Worm (Caenorhabditis elegans) whole organism, young adult: ENCODE data around the gene F58E6.4.

Experiments used
- B0261.1 ChIP-seq: sonication (generic microtip); optimal IDR thresholded peaks from 2 replicates; lab custom pipeline; 2016; ENCODE audit warnings: mild to moderate bottlenecking, missing genetic modification characterization, moderate library complexity, missing compliant biosample characterization
- F22D6.2 ChIP-seq: sonication (generic microtip); optimal IDR thresholded peaks from 2 replicates; lab custom pipeline; 2016; ENCODE audit warnings: mild to moderate bottlenecking, missing genetic modification characterization, missing compliant biosample characterization
- F33H1.4 ChIP-seq: fragments of 200-800 bp; sonication (Bioruptor generic); IDR thresholded peaks from 2 replicates; pipeline ENCODE4 v1.3.6; 2022; ENCODE audit warnings: missing genetic modification reagents, missing genetic modification characterization, missing compliant biosample characterization
- F39B2.1 ChIP-seq: fragments of 200-800 bp; sonication (Bioruptor generic); IDR thresholded peaks from 2 replicates; pipeline ENCODE4 v1.3.6; 2022; ENCODE audit warnings: missing genetic modification reagents, missing genetic modification characterization, missing compliant biosample characterization
- F49E8.2 ChIP-seq: sonication (generic microtip); optimal IDR thresholded peaks from 3 replicates; lab custom pipeline; 2017; ENCODE audit warnings: missing genetic modification characterization, mild to moderate bottlenecking, missing compliant biosample characterization, antibody characterized with exemption, moderate library complexity; ENCODE audit not compliant: insufficient read depth
- F57A8.1 ChIP-seq: fragments of 200-800 bp; sonication (Bioruptor generic); optimal IDR thresholded peaks from 2 replicates; lab custom pipeline; 2018; ENCODE audit warnings: mild to moderate bottlenecking, missing genetic modification characterization, moderate library complexity, missing compliant biosample characterization
- T26A5.8 ChIP-seq: sonication (generic microtip); optimal IDR thresholded peaks from 2 replicates; lab custom pipeline; 2016; ENCODE audit warnings: missing genetic modification characterization, missing compliant biosample characterization
- Y53G8AR.9 ChIP-seq: fragments of 200-800 bp; sonication (Bioruptor generic); conservative IDR thresholded peaks from 2 replicates; pipeline ENCODE4 v1.3.6; 2022; ENCODE audit warnings: missing genetic modification reagents, missing genetic modification characterization, missing compliant biosample characterization
- aptf-2 ChIP-seq: fragments of 200-800 bp; sonication (Bioruptor generic); conservative IDR thresholded peaks from 2 replicates; pipeline ENCODE4 v1.3.6; 2022; ENCODE audit warnings: missing genetic modification reagents, missing genetic modification characterization, missing compliant biosample characterization
- ceh-91 ChIP-seq: fragments of 200-800 bp; sonication (Bioruptor generic); IDR thresholded peaks from 2 replicates; pipeline ENCODE4 v1.3.6; 2022; ENCODE audit warnings: missing genetic modification reagents, missing genetic modification characterization, missing compliant biosample characterization
- die-1 ChIP-seq: sonication (generic microtip); optimal IDR thresholded peaks from 2 replicates; lab custom pipeline; 2016; ENCODE audit warnings: missing genotype, mild to moderate bottlenecking, missing genetic modification characterization, missing compliant biosample characterization
- dpl-1 ChIP-seq: fragments of 150-350 bp; optimal IDR thresholded peaks from 2 replicates; lab custom pipeline; 2014; ENCODE audit warnings: missing biosample characterization, missing genetic modification reagents, missing genetic modification characterization
- efl-1 ChIP-seq: fragments of 150-350 bp; optimal IDR thresholded peaks from 2 replicates; lab custom pipeline; 2014; ENCODE audit warnings: missing biosample characterization, missing genetic modification reagents, missing genetic modification characterization
- egl-44 ChIP-seq: fragments of 200-800 bp; sonication (Bioruptor generic); IDR thresholded peaks from 2 replicates; pipeline ENCODE4 v1.3.6; 2022; ENCODE audit warnings: missing genetic modification reagents, missing genetic modification characterization, missing compliant biosample characterization
- hlh-12 ChIP-seq: sonication (generic microtip); optimal IDR thresholded peaks from 2 replicates; lab custom pipeline; 2016; ENCODE audit warnings: missing genetic modification characterization, missing compliant biosample characterization
- hrde-1 ChIP-seq: sonication (generic microtip); optimal IDR thresholded peaks from 2 replicates; lab custom pipeline; 2016; ENCODE audit warnings: missing genetic modification characterization, mild to moderate bottlenecking, missing compliant biosample characterization, moderate library complexity, missing genotype, missing genetic modification reagents, borderline replicate concordance
- lin-35 ChIP-seq, 3 experiments: fragments of 150-350 bp in 2 of 3; sonication (generic microtip) in 1 of 3; optimal IDR thresholded peaks; 2 replicates each; lab custom pipeline; 2014 to 2018; ENCODE audit warnings: missing biosample characterization in 3 of 3, missing genetic modification characterization in 3 of 3, missing genetic modification reagents in 3 of 3
- lin-40 ChIP-seq: sonication (generic microtip); optimal IDR thresholded peaks from 2 replicates; lab custom pipeline; 2016; ENCODE audit warnings: missing genetic modification characterization, mild to moderate bottlenecking, missing compliant biosample characterization, missing genotype, missing genetic modification reagents
- lsl-1 ChIP-seq: fragments of 200-800 bp; sonication (Bioruptor generic); optimal IDR thresholded peaks from 2 replicates; lab custom pipeline; 2018; ENCODE audit warnings: mild to moderate bottlenecking, missing genetic modification characterization, moderate library complexity, missing compliant biosample characterization
- madf-6 ChIP-seq: fragments of 200-800 bp; sonication (Bioruptor generic); IDR thresholded peaks from 2 replicates; pipeline ENCODE4 v1.3.6; 2022; ENCODE audit warnings: missing genetic modification reagents, missing genetic modification characterization, missing compliant biosample characterization
- madf-8 ChIP-seq: fragments of 200-800 bp; sonication (Bioruptor generic); conservative IDR thresholded peaks from 2 replicates; pipeline ENCODE4 v1.3.6; 2022; ENCODE audit warnings: missing genetic modification reagents, missing genetic modification characterization, missing compliant biosample characterization
- mes-4 ChIP-seq: sonication (generic microtip); optimal IDR thresholded peaks from 2 replicates; lab custom pipeline; 2016; ENCODE audit warnings: missing genotype, missing genetic modification characterization, missing compliant biosample characterization
- nfyb-1 ChIP-seq: fragments of 200-800 bp; sonication (Bioruptor generic); IDR thresholded peaks from 2 replicates; pipeline ENCODE4 v1.3.6; 2022; ENCODE audit warnings: missing genetic modification reagents, missing genetic modification characterization, missing compliant biosample characterization
- nhr-120 ChIP-seq: fragments of 200-800 bp; sonication (Bioruptor generic); IDR thresholded peaks from 2 replicates; pipeline ENCODE4 v1.3.6; 2022; ENCODE audit warnings: missing genetic modification characterization, missing compliant biosample characterization
- pha-4 ChIP-seq: fragments of 150-350 bp; sonication (generic microtip); optimal IDR thresholded peaks from 2 replicates; lab custom pipeline; 2014; ENCODE audit warnings: missing biosample characterization, missing genetic modification reagents, missing genetic modification characterization
- snpc-1.1 ChIP-seq: sonication (generic microtip); optimal IDR thresholded peaks from 2 replicates; lab custom pipeline; 2017; ENCODE audit warnings: missing genetic modification characterization, mild to moderate bottlenecking, missing compliant biosample characterization, antibody characterized with exemption, moderate library complexity, missing genotype, missing genetic modification reagents; ENCODE audit not compliant: insufficient read depth
- sptf-2 ChIP-seq: fragments of 200-800 bp; sonication (Bioruptor generic); optimal IDR thresholded peaks from 2 replicates; lab custom pipeline; 2018; ENCODE audit warnings: mild to moderate bottlenecking, missing genetic modification characterization, missing compliant biosample characterization
- tbp1 ChIP-seq: fragments of 200-800 bp; sonication (Bioruptor generic); optimal IDR thresholded peaks from 2 replicates; lab custom pipeline; 2018; ENCODE audit warnings: mild to moderate bottlenecking, missing genetic modification characterization, missing compliant biosample characterization
- xnd-1 ChIP-seq: sonication (generic microtip); optimal IDR thresholded peaks from 2 replicates; lab custom pipeline; 2016; ENCODE audit warnings: missing genotype, missing genetic modification reagents, missing genetic modification characterization, missing compliant biosample characterization
- ztf-18 ChIP-seq: sonication (generic microtip); optimal IDR thresholded peaks from 2 replicates; lab custom pipeline; 2016; ENCODE audit warnings: missing genotype, mild to moderate bottlenecking, missing genetic modification characterization, missing compliant biosample characterization
- ztf-25 ChIP-seq: fragments of 200-800 bp; sonication (Bioruptor generic); IDR thresholded peaks from 2 replicates; pipeline ENCODE4 v1.3.6; 2022; ENCODE audit warnings: missing genetic modification reagents, missing genetic modification characterization, missing compliant biosample characterization
- ztf-28 ChIP-seq: fragments of 200-800 bp; sonication (Bioruptor generic); IDR thresholded peaks from 2 replicates; pipeline ENCODE4 v1.3.6; 2022; ENCODE audit warnings: missing genetic modification reagents, missing genetic modification characterization, missing compliant biosample characterization
- ztf-3 ChIP-seq: fragments of 200-800 bp; sonication (Bioruptor generic); optimal IDR thresholded peaks from 2 replicates; lab custom pipeline; 2018; ENCODE audit warnings: mild to moderate bottlenecking, missing genetic modification characterization, missing compliant biosample characterization

F58E6.4 gene

ce11 chrV:9784215-9784614, 34.0 kb upstream of the F58E6.4 start:
- peak; percentile 45 for TF ChIP-seq lsl-1 (GFP tag; lab: Kevin White, UChicago)
- TF ChIP-seq lin-40 (tag; lab: Kevin White, UChicago): no peak
- TF ChIP-seq dpl-1 (GFP tag; lab: Kevin White, UChicago): peak; percentile 21
- TF ChIP-seq F33H1.4: peak; percentile 6; the same call in 1 of the 2 replicates
- TF ChIP-seq madf-6: peak; percentile 82
- peak; percentile 50; the same call in 1 of the 2 replicates for TF ChIP-seq ceh-91
- peak; percentile 56 for TF ChIP-seq efl-1
- peak; percentile 49 for TF ChIP-seq xnd-1 (tag; lab: Kevin White, UChicago)
- 0 out of 2 replicates have a peak, but pooled peaks have one; percentile 21 for TF ChIP-seq madf-8 (GFP tag; lab: Robert Waterston, UW)
- no peak for TF ChIP-seq aptf-2 (GFP tag; lab: Robert Waterston, UW)

ce11 chrV:9782969-9783368, 32.8 kb upstream of the F58E6.4 start, which contains the start of gene F46B6.5:
Gene F46B6.5, minus strand, starts transcription at chrV:9783069.
- TF ChIP-seq ztf-25 (0 out of 2 replicates have a peak, but pooled peaks have one; percentile 38), ztf-18 (tag; lab: Kevin White, UChicago) (no peak)

ce11 chrV:9782045-9782444, 31.8 kb upstream of the F58E6.4 start:
- TF ChIP-seq mes-4 (no peak), efl-1 (no peak), die-1 (tag; lab: Kevin White, UChicago) (no peak), F49E8.2 (tag; lab: Kevin White, UChicago) (no peak), madf-6 (no peak), hlh-12 (tag; lab: Kevin White, UChicago) (no peak), ztf-3 (GFP tag; lab: Kevin White, UChicago) (no peak), F57A8.1 (GFP tag; lab: Kevin White, UChicago) (no peak), B0261.1 (tag; lab: Kevin White, UChicago) (no peak), nhr-120 (GFP tag; lab: Robert Waterston, UW) (no peak), ztf-25 (no peak), snpc-1.1 (tag; lab: Kevin White, UChicago) (no peak), F22D6.2 (no peak), hrde-1 (tag; lab: Kevin White, UChicago) (no peak), F39B2.1 (GFP tag; lab: Robert Waterston, UW) (no peak), egl-44 (GFP tag; lab: Robert Waterston, UW) (no peak), sptf-2 (GFP tag; lab: Kevin White, UChicago) (no peak), ztf-28 (GFP tag; lab: Robert Waterston, UW) (no peak)

ce11 chrV:9779418-9779817, 29.2 kb upstream of the F58E6.4 start, which contains the start of gene F46B6.4:
Gene F46B6.4, minus strand, starts transcription at chrV:9779518.
- TF ChIP-seq madf-6: no peak
- TF ChIP-seq nfyb-1 (GFP tag; lab: Robert Waterston, UW): no peak
- TF ChIP-seq tbp1 (GFP tag; lab: Kevin White, UChicago): no peak
- no peak for TF ChIP-seq pha-4
- no peak for TF ChIP-seq Y53G8AR.9 (GFP tag; lab: Robert Waterston, UW)
- no peak for TF ChIP-seq mes-4
- no peak for TF ChIP-seq T26A5.8 (tag; lab: Kevin White, UChicago)
- TF ChIP-seq lin-35 (GFP tag; optimal IDR thresholded peaks at IDR 0.05; lab: Kevin White, UChicago): no peak
